4 worm cellular contexts compared by ENCODE assay signal in the genomic region with DNA sequence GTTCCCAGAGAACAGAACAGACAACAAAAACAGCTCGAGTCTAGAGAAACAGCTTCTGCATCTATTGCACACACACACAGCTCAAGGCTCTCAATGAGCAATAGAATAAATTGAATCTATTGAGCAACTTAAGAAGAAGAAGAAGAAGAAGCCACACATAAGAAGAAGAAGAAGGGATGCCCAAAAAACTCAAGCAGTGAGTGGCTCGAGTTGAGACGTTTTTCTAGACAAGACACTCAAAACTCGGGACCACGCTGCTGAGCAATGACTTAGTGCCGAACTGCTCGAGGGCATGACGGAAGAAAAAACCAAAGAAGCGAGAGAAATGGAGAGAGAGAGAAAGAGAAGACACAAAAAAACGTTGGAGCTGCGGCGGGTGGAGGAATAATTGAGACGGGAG.
A peak's percentile ranks its signal among the peaks of the same experiment; 100 is the strongest.
TF ChIP-seq lines count a peak whose summit lies in the region.

No protein-coding gene starts in this region.

TF ChIP-seq in whole organism, L1 larva, 84 proteins besides CTCF, POLR2A, EP300 and RAD21 (continued from another document):
- no peak for TF ChIP-seq efl-3 (GFP tag; optimal IDR thresholded peaks at IDR 0.05; lab: Kevin White, UChicago)
- peak; percentile 16 for TF ChIP-seq nhr-71 (tag; optimal IDR thresholded peaks at IDR 0.05; lab: Kevin White, UChicago)
- TF ChIP-seq efl-1 (optimal IDR thresholded peaks at IDR 0.05; lab: Kevin White, UChicago): peak in 1 of 2 experiments; percentile 1
- TF ChIP-seq efl-1 (GFP tag; optimal IDR thresholded peaks at IDR 0.05 in 1 of 2; lab: Kevin White, UChicago): peak in 1 of 2 experiments; percentile 80
- TF ChIP-seq ztf-11 (tag; optimal IDR thresholded peaks at IDR 0.05; lab: Kevin White, UChicago): no peak
- no peak for TF ChIP-seq aly-2 (tag; optimal IDR thresholded peaks at IDR 0.05; lab: Kevin White, UChicago)
- TF ChIP-seq nhr-47 (tag; optimal IDR thresholded peaks at IDR 0.05; lab: Kevin White, UChicago): no peak
- peak in 1 of 2 experiments; percentile 13 for TF ChIP-seq lin-35 (GFP tag; optimal IDR thresholded peaks at IDR 0.05; lab: Kevin White, UChicago)
- no peak for TF ChIP-seq nhr-28 (tag; optimal IDR thresholded peaks at IDR 0.05; lab: Kevin White, UChicago)
- no peak for TF ChIP-seq grh-1 (GFP tag; IDR thresholded peaks at IDR 0.05; lab: Robert Waterston, UW)
- TF ChIP-seq unc-62 (GFP tag; optimal IDR thresholded peaks at IDR 0.05; lab: Kevin White, UChicago): no peak
- no peak for TF ChIP-seq fkh-4 (tag; optimal IDR thresholded peaks at IDR 0.05; lab: Kevin White, UChicago; ENCODE audit: borderline replicate concordance)

TF ChIP-seq in whole organism, L2 larva, 48 proteins besides CTCF, POLR2A, EP300 and RAD21 (continued from another document):
- TF ChIP-seq unc-55 (GFP tag; optimal IDR thresholded peaks at IDR 0.05; lab: Kevin White, UChicago): peak; percentile 3

TF ChIP-seq in whole organism, L3 larva, 47 proteins besides CTCF, POLR2A, EP300 and RAD21 (continued from another document):
- no peak for TF ChIP-seq unc-39 (tag; optimal IDR thresholded peaks at IDR 0.05; lab: Kevin White, UChicago)
- TF ChIP-seq ceh-82 (tag; optimal IDR thresholded peaks at IDR 0.05; lab: Kevin White, UChicago): no peak
- TF ChIP-seq pha-4 (tag; optimal IDR thresholded peaks at IDR 0.05; lab: Kevin White, UChicago): no peak
- TF ChIP-seq nhr-76 (tag; optimal IDR thresholded peaks at IDR 0.05; lab: Kevin White, UChicago): no peak
- no peak for TF ChIP-seq elt-2 (tag; optimal IDR thresholded peaks at IDR 0.05; lab: Kevin White, UChicago)
- TF ChIP-seq nfya-1 (tag; optimal IDR thresholded peaks at IDR 0.05; lab: Kevin White, UChicago; ENCODE audit: insufficient read depth): peak; percentile 52
- no peak for TF ChIP-seq nhr-12 (tag; optimal IDR thresholded peaks at IDR 0.05; lab: Kevin White, UChicago)
- TF ChIP-seq nhr-11 (tag; optimal IDR thresholded peaks at IDR 0.05; lab: Kevin White, UChicago): no peak
- no peak for TF ChIP-seq pqm-1 (tag; optimal IDR thresholded peaks at IDR 0.05; lab: Kevin White, UChicago)
- TF ChIP-seq ztf-4 (tag; optimal IDR thresholded peaks at IDR 0.05; lab: Kevin White, UChicago): no peak
- no peak for TF ChIP-seq ztf-11 (tag; optimal IDR thresholded peaks at IDR 0.05; lab: Kevin White, UChicago)
- TF ChIP-seq fkh-2 (tag; optimal IDR thresholded peaks at IDR 0.05; lab: Kevin White, UChicago): no peak
- TF ChIP-seq nhr-43 (tag; optimal IDR thresholded peaks at IDR 0.05; lab: Kevin White, UChicago; ENCODE audit: poor library complexity, severe bottlenecking): no peak
- TF ChIP-seq skn-1 (tag; optimal IDR thresholded peaks at IDR 0.05; lab: Kevin White, UChicago): no peak
- TF ChIP-seq ama-1 (optimal IDR thresholded peaks at IDR 0.05; lab: Kevin White, UChicago): peak; percentile 49
- TF ChIP-seq nhr-28 (tag; optimal IDR thresholded peaks at IDR 0.05; lab: Kevin White, UChicago): no peak
- TF ChIP-seq hmg-11 (tag; optimal IDR thresholded peaks at IDR 0.05; lab: Kevin White, UChicago): peak; percentile 35
- TF ChIP-seq ceh-9 (tag; optimal IDR thresholded peaks at IDR 0.05; lab: Kevin White, UChicago): no peak
- TF ChIP-seq daf-12 (tag; optimal IDR thresholded peaks at IDR 0.05; lab: Kevin White, UChicago): no peak
- no peak for TF ChIP-seq aly-2 (tag; optimal IDR thresholded peaks at IDR 0.05; lab: Kevin White, UChicago)
- TF ChIP-seq fkh-10 (GFP tag; optimal IDR thresholded peaks at IDR 0.05; lab: Kevin White, UChicago): peak; percentile 75
- peak; percentile 24 for TF ChIP-seq lin-15B (tag; optimal IDR thresholded peaks at IDR 0.05; lab: Kevin White, UChicago)
- no peak for TF ChIP-seq lsy-12 (tag; optimal IDR thresholded peaks at IDR 0.05; lab: Kevin White, UChicago)
- no peak for TF ChIP-seq fos-1 (tag; optimal IDR thresholded peaks at IDR 0.05; lab: Kevin White, UChicago)
- no peak for TF ChIP-seq nhr-23 (tag; optimal IDR thresholded peaks at IDR 0.05; lab: Kevin White, UChicago)
TF ChIP-seq in whole organism, L3 larva: peak in this region for 5.

TF ChIP-seq in whole organism, L4 larva, 104 proteins besides CTCF, POLR2A, EP300 and RAD21 (continued from another document):
- TF ChIP-seq hlh-30 (tag; optimal IDR thresholded peaks at IDR 0.05; lab: Kevin White, UChicago; ENCODE audit: insufficient read depth) (peak; percentile 80), hif-1 (tag; optimal IDR thresholded peaks at IDR 0.05; lab: Kevin White, UChicago) (peak in 1 of 2 experiments; percentile 11), rbr-2 (tag; optimal IDR thresholded peaks at IDR 0.05; lab: Kevin White, UChicago) (peak; percentile 47), mdl-1 (tag; optimal IDR thresholded peaks at IDR 0.05; lab: Kevin White, UChicago) (peak in 1 of 2 experiments; percentile 36), Y105C5A.15 (GFP tag; IDR thresholded peaks at IDR 0.05; lab: Robert Waterston, UW) (no peak), ctbp-1 (GFP tag; IDR thresholded peaks at IDR 0.05; lab: Robert Waterston, UW) (0 out of 2 replicates have a peak, but pooled peaks have one; percentile 44), ces-1 (GFP tag; optimal IDR thresholded peaks at IDR 0.05; lab: Kevin White, UChicago) (peak; percentile 73), pqm-1 (tag; optimal IDR thresholded peaks at IDR 0.05; lab: Kevin White, UChicago) (no peak)
